Fruit fly (Drosophila melanogaster) whole organism, wandering third instar larva: Measurements from ENCODE around the gene CG9624.

Source experiments
- Abd-B ChIP-seq: fragments of >200 bp; optimal IDR thresholded peaks from 2 replicates; lab custom pipeline; 2017; ENCODE audit warnings: missing biosample characterization, missing genetic modification characterization
- CG32264 ChIP-seq: fragments of 200-800 bp; sonication (Bioruptor generic); optimal IDR thresholded peaks from 2 replicates; lab custom pipeline; 2016; ENCODE audit warnings: missing biosample characterization, missing genetic modification characterization
- CG9705 ChIP-seq: fragments of 200-800 bp; sonication (Bioruptor generic); optimal IDR thresholded peaks from 2 replicates; lab custom pipeline; 2018; ENCODE audit warnings: missing biosample characterization, mild to moderate bottlenecking, missing genetic modification characterization
- CrebA ChIP-seq: fragments of 200-800 bp; sonication (Bioruptor generic); optimal IDR thresholded peaks from 2 replicates; lab custom pipeline; 2016; ENCODE audit warnings: missing biosample characterization, mild to moderate bottlenecking, missing genetic modification characterization, borderline replicate concordance
- Dfd ChIP-seq: fragments of >200 bp; optimal IDR thresholded peaks from 2 replicates; lab custom pipeline; 2017; ENCODE audit warnings: missing biosample characterization, missing genetic modification characterization
- Dif ChIP-seq: fragments of 200-275, 200-300 bp; sonication (Bioruptor generic); optimal IDR thresholded peaks from 2 replicates; lab custom pipeline; 2018; ENCODE audit warnings: missing biosample characterization, missing genetic modification characterization; ENCODE audit not compliant: partially characterized antibody
- GATAd ChIP-seq: sonication (Bioruptor generic); optimal IDR thresholded peaks from 2 replicates; lab custom pipeline; 2016; ENCODE audit warnings: missing biosample characterization, missing genetic modification characterization
- HLH106 ChIP-seq: fragments of 200-800 bp; optimal IDR thresholded peaks from 3 replicates; lab custom pipeline; 2019; ENCODE audit warnings: missing biosample characterization, mild to moderate bottlenecking, missing genetic modification characterization, moderate library complexity
- Hnf4 ChIP-seq: fragments of 200-800 bp; sonication (Bioruptor generic); optimal IDR thresholded peaks from 2 replicates; lab custom pipeline; 2016; ENCODE audit warnings: missing biosample characterization, mild to moderate bottlenecking, missing genetic modification characterization
- Hr78 ChIP-seq: fragments of >200 bp; optimal IDR thresholded peaks from 2 replicates; lab custom pipeline; 2017; ENCODE audit warnings: missing biosample characterization, missing genetic modification characterization
- Hr83 ChIP-seq: fragments of 200-300 bp; sonication (Bioruptor generic); optimal IDR thresholded peaks from 2 replicates; lab custom pipeline; 2016; ENCODE audit warnings: missing biosample characterization, mild to moderate bottlenecking, missing genetic modification characterization, moderate library complexity; ENCODE audit not compliant: poor library complexity, severe bottlenecking
- Jra ChIP-seq: sonication (Bioruptor generic); optimal IDR thresholded peaks from 2 replicates; lab custom pipeline; 2016; ENCODE audit warnings: missing biosample characterization, missing genetic modification characterization
- Mio ChIP-seq: sonication (Bioruptor generic); optimal IDR thresholded peaks from 2 replicates; lab custom pipeline; 2016; ENCODE audit warnings: missing biosample characterization, missing genetic modification characterization
- Myc ChIP-seq: fragments of >200 bp; optimal IDR thresholded peaks from 2 replicates; lab custom pipeline; 2017
- N ChIP-seq: fragments of >200 bp; optimal IDR thresholded peaks from 2 replicates; lab custom pipeline; 2018; ENCODE audit warnings: missing biosample characterization, missing external identifiers, missing genetic modification characterization
- OdsH ChIP-seq: fragments of 200-800 bp; sonication (Bioruptor generic); optimal IDR thresholded peaks from 2 replicates; lab custom pipeline; 2016; ENCODE audit warnings: missing biosample characterization, mild to moderate bottlenecking, missing genetic modification characterization
- Rel ChIP-seq, 2 experiments: fragments of 200-800 bp; sonication (Bioruptor generic) in 1 of 2; optimal IDR thresholded peaks; 2 replicates in 1 of 2; 3 replicates in 1 of 2; lab custom pipeline; 2016 to 2019; ENCODE audit warnings: mild to moderate bottlenecking in 2 of 2, missing biosample characterization in 2 of 2, missing genetic modification characterization in 2 of 2, moderate library complexity in 1 of 2
- Sp1 ChIP-seq: fragments of 200-800 bp; sonication (Bioruptor generic); optimal IDR thresholded peaks from 3 replicates; lab custom pipeline; 2019; ENCODE audit warnings: missing biosample characterization, mild to moderate bottlenecking, missing genetic modification characterization, moderate library complexity
- Vsx2 ChIP-seq: fragments of 200-300, 225-300 bp; sonication (Bioruptor generic); optimal IDR thresholded peaks from 2 replicates; lab custom pipeline; 2018; ENCODE audit warnings: missing biosample characterization, missing genetic modification characterization; ENCODE audit not compliant: partially characterized antibody
- br ChIP-seq: fragments of 200-800 bp; sonication (Bioruptor generic); optimal IDR thresholded peaks from 2 replicates; lab custom pipeline; 2016; ENCODE audit warnings: missing biosample characterization, missing genetic modification characterization
- brk ChIP-seq: fragments of 200-800 bp; sonication (Bioruptor generic); optimal IDR thresholded peaks from 2 replicates; lab custom pipeline; 2016; ENCODE audit warnings: missing biosample characterization, mild to moderate bottlenecking, missing genetic modification characterization
- dl ChIP-seq, 2 experiments: fragments of 175-275, 200-275 bp in 1 of 2; fragments of 200-275 bp in 1 of 2; sonication (Bioruptor generic); optimal IDR thresholded peaks; lab custom pipeline; 2018; ENCODE audit warnings: mild to moderate bottlenecking in 2 of 2, missing biosample characterization in 2 of 2, missing genetic modification characterization in 2 of 2, moderate library complexity in 2 of 2; ENCODE audit not compliant: partially characterized antibody in 2 of 2, insufficient read depth in 1 of 2
- dmrt93B ChIP-seq: fragments of 200-800 bp; sonication (Bioruptor generic); optimal IDR thresholded peaks from 2 replicates; lab custom pipeline; 2018; ENCODE audit warnings: missing biosample characterization, mild to moderate bottlenecking, missing genetic modification characterization
- dsf ChIP-seq: sonication (Bioruptor generic); optimal IDR thresholded peaks from 2 replicates; lab custom pipeline; 2016; ENCODE audit warnings: missing biosample characterization, missing genetic modification characterization, borderline replicate concordance
- ey ChIP-seq: fragments of 200-800 bp; sonication (Bioruptor generic); optimal IDR thresholded peaks from 2 replicates; lab custom pipeline; 2016; ENCODE audit warnings: missing biosample characterization, missing genetic modification characterization
- foxo ChIP-seq, 2 experiments: fragments of 200-800 bp; sonication (Bioruptor generic); optimal IDR thresholded peaks; 2 replicates in 1 of 2; 3 replicates in 1 of 2; lab custom pipeline; 2016 to 2017; ENCODE audit warnings: missing biosample characterization in 2 of 2, missing genetic modification characterization in 2 of 2
- fru ChIP-seq: fragments of 200-800 bp; sonication (Bioruptor generic); optimal IDR thresholded peaks from 3 replicates; lab custom pipeline; 2016; ENCODE audit warnings: missing biosample characterization, mild to moderate bottlenecking, missing genetic modification characterization
- h ChIP-seq: fragments of 200-800 bp; sonication (Bioruptor generic); optimal IDR thresholded peaks from 3 replicates; lab custom pipeline; 2016; ENCODE audit warnings: missing biosample characterization, mild to moderate bottlenecking, missing genetic modification characterization
- jim ChIP-seq: fragments of 175-275, 200-325 bp; sonication (Bioruptor generic); optimal IDR thresholded peaks from 2 replicates; lab custom pipeline; 2016; ENCODE audit warnings: missing biosample characterization, mild to moderate bottlenecking, missing genetic modification characterization
- lola ChIP-seq: fragments of >200 bp; optimal IDR thresholded peaks from 2 replicates; lab custom pipeline; 2017; ENCODE audit warnings: missing biosample characterization, missing genetic modification characterization
- pan ChIP-seq: fragments of >200 bp; optimal IDR thresholded peaks from 2 replicates; lab custom pipeline; 2017
- psq ChIP-seq: fragments of 200-800 bp; sonication (Bioruptor generic); optimal IDR thresholded peaks from 3 replicates; lab custom pipeline; 2017; ENCODE audit warnings: missing biosample characterization, mild to moderate bottlenecking, missing genetic modification characterization, moderate library complexity
- rgr ChIP-seq: fragments of 200-800 bp; sonication (Bioruptor generic); optimal IDR thresholded peaks from 3 replicates; lab custom pipeline; 2016; ENCODE audit warnings: missing biosample characterization, mild to moderate bottlenecking, missing genetic modification characterization
- sage ChIP-seq: fragments of 200-800 bp; sonication (Bioruptor generic); optimal IDR thresholded peaks from 2 replicates; lab custom pipeline; 2016; ENCODE audit warnings: missing biosample characterization, mild to moderate bottlenecking, missing genetic modification characterization
- sv ChIP-seq: fragments of 200-800 bp; sonication (Bioruptor generic); optimal IDR thresholded peaks from 3 replicates; lab custom pipeline; 2016; ENCODE audit warnings: missing biosample characterization, missing genetic modification characterization
- tai ChIP-seq: sonication (Bioruptor generic); optimal IDR thresholded peaks from 2 replicates; lab custom pipeline; 2016; ENCODE audit warnings: missing biosample characterization, missing genetic modification characterization
- usp ChIP-seq: fragments of >200 bp; optimal IDR thresholded peaks from 2 replicates; lab custom pipeline; 2017; ENCODE audit warnings: missing biosample characterization, missing genetic modification characterization
- woc ChIP-seq: sonication (Bioruptor generic); optimal IDR thresholded peaks from 2 replicates; lab custom pipeline; 2016; ENCODE audit warnings: missing biosample characterization, mild to moderate bottlenecking, missing genetic modification characterization

CG9624 gene

dm6 chr3R:14275519-14276172, 46.7 kb upstream of the CG9624 start:
- TF ChIP-seq brk (GFP tag; lab: Kevin White, UChicago) (no peak), Myc (lab: Kevin White, UChicago) (no peak), h (no peak), Dif (GFP tag; lab: Kevin White, UChicago) (peak; percentile 52), lola (GFP tag; lab: Kevin White, UChicago) (no peak), HLH106 (tag; lab: Kevin White, UChicago) (peak; percentile 49), Hr83 (GFP tag; lab: Kevin White, UChicago) (no peak), Rel (GFP tag; optimal IDR thresholded peaks at IDR 0.05; lab: Kevin White, UChicago) (no peak), Rel (tag; optimal IDR thresholded peaks at IDR 0.05; lab: Kevin White, UChicago) (no peak), foxo (GFP tag; optimal IDR thresholded peaks at IDR 0.05; lab: Kevin White, UChicago) (peak in 1 of 2 experiments; percentile 59), dsf (GFP tag; lab: Kevin White, UChicago) (no peak), OdsH (GFP tag; lab: Kevin White, UChicago) (peak; percentile 61), Hnf4 (GFP tag; lab: Kevin White, UChicago) (no peak), N (GFP tag; lab: Kevin White, UChicago) (no peak), tai (GFP tag; lab: Kevin White, UChicago) (no peak), GATAd (GFP tag; lab: Kevin White, UChicago) (no peak), sage (GFP tag; lab: Kevin White, UChicago) (no peak), CrebA (GFP tag; lab: Kevin White, UChicago) (no peak), pan (lab: Kevin White, UChicago) (no peak), dmrt93B (GFP tag; lab: Kevin White, UChicago) (peak; percentile 0), Mio (no peak), psq (GFP tag; lab: Kevin White, UChicago) (peak; percentile 64), CG9705 (GFP tag; lab: Kevin White, UChicago) (no peak), sv (GFP tag; lab: Kevin White, UChicago) (no peak), rgr (GFP tag; lab: Kevin White, UChicago) (no peak), Sp1 (GFP tag; lab: Kevin White, UChicago) (peak; percentile 74), fru (GFP tag; lab: Kevin White, UChicago) (no peak), Abd-B (GFP tag; lab: Kevin White, UChicago) (no peak), woc (GFP tag; lab: Kevin White, UChicago) (no peak), ey (GFP tag; lab: Kevin White, UChicago) (no peak), jim (GFP tag; lab: Kevin White, UChicago) (no peak), dl (GFP tag; optimal IDR thresholded peaks at IDR 0.05; lab: Kevin White, UChicago; ENCODE audit: insufficient read depth in 1 of 2, partially characterized antibody in 2 of 2) (no peak), Hr78 (GFP tag; lab: Kevin White, UChicago) (no peak), Jra (no peak), CG32264 (GFP tag; lab: Kevin White, UChicago) (no peak), usp (no peak), Vsx2 (GFP tag; lab: Kevin White, UChicago) (peak; percentile 92), br (no peak), Dfd (GFP tag; lab: Kevin White, UChicago) (no peak)

- TF ChIP-seq Myc (lab: Kevin White, UChicago) = no peak
Observed at dm6 chr3R:14262087-14262486, 33.1 kb upstream of the CG9624 start, which contains the start of the genes CG14839 and CG14841. CG14839 (plus strand) TSS chr3R:14262387. CG14841 (minus strand) TSS chr3R:14262418.
